Worm (Caenorhabditis elegans) whole organism, dauer: ENCODE data around the gene sre-21.

ENCODE experiments used
- unc-62 ChIP-seq: sonication (generic microtip); optimal IDR thresholded peaks from 2 replicates; lab custom pipeline; 2017; ENCODE audit warnings: missing biosample characterization, missing genetic modification reagents, missing genetic modification characterization

The sre-21 gene

ce11 chrV:17773108-17773507, at the start of gene sre-21:
Gene sre-21, minus strand, starts transcription at chrV:17773208.
- TF ChIP-seq unc-62 (GFP tag; lab: Kevin White, UChicago): no peak

DNA sequence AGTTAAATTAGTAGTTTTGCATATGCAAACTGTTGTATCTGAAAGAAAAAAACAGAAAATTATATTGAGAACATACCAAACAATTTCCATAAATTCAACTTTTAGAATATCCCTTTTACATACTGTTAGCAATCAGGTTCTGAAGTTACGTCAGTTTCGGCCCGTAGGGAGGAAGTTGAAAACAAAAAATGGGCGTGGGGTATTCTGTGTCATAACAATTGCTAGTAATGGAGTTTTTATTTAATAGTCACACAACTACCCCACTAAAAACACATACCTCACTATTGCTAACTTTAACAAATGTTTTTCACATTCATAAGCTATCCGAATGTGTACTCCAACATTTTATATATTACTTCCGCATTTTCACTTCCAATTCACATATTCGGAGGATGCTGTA, 48.8 kb upstream of the sre-21 start, which contains the start of gene srh-300:
TSS of gene srh-300 (plus strand) at position 301 of the 400 bp plus-strand sequence.
- no peak for TF ChIP-seq unc-62 (GFP tag; lab: Kevin White, UChicago)

- TF ChIP-seq unc-62 (GFP tag; lab: Kevin White, UChicago): no peak
Observed at ce11 chrV:17819704-17820103, 46.7 kb upstream of the sre-21 start.

ce11 chrV:17818567-17818966, 45.6 kb upstream of the sre-21 start, which contains the start of gene srh-298:
Gene srh-298, plus strand, starts transcription at chrV:17818867.
- TF ChIP-seq unc-62 (GFP tag; lab: Kevin White, UChicago): no peak

- no peak for TF ChIP-seq unc-62 (GFP tag; lab: Kevin White, UChicago)
Observed at ce11 chrV:17812127-17812526, 39.1 kb upstream of the sre-21 start.

DNA sequence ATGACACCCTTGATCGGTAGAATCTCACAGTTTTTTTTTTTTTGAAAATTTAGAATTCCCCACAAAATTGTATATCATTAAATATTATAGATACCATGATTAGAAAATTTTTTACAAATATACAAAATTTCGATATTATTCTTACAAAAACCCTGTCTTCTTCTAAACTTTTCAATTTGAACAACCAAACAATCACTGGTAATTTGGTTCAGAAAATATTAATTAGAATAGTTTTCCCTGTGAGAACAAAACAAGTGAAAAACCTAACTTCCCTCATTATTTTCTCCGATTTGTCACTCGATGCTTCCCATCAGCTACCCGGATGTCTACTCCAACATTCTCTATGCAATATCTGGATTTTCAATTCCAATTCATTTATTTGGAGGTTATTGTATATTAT, 37.0 kb upstream of the sre-21 start, which contains the start of gene srh-296:
TSS of gene srh-296 (plus strand) at position 301 of the 400 bp plus-strand sequence.
- TF ChIP-seq unc-62 (GFP tag; lab: Kevin White, UChicago): no peak

DNA sequence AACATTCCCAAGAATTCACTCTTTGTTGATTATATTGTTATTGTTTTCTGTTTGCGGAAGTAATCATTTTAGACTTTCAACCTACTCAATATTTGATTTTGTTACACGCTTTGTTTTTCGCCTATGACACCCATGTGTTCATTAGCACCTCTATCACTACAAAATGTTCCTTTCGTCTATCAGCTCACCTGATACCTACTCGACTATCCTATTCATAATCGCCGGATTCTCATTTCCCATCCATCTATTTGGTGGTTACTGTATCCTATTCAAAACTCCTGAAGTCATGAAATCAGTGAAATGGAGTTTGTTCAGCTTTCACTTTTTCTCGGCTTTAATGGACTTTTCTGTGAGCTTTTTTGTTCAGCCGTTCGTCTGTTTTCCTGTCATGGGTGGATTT, 32.3 kb upstream of the sre-21 start, which contains the start of gene srh-291:
TSS of gene srh-291 (plus strand) at position 301 of the 400 bp plus-strand sequence.
- TF ChIP-seq unc-62 (GFP tag; lab: Kevin White, UChicago): no peak

DNA sequence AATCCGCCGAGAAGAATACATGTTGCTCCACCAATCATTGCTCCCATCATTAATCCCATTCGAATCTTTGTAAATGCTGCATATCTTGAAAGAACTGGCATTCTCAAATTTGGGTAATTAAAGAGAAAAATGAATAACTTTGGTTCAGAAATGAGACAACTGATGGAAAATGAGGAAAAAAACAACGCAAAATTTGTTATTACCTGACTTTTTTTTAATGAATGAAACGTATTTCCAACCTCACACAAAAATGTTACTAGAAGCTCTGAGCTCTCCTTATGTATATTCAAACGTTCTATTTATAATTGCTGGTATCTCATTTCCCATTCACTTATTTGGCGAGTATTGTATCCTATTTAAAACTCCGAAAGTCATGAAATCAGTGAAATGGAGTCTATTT, 29.5 kb upstream of the sre-21 start, which contains the start of the genes Y94A7B.11 and srh-292:
TSS of gene Y94A7B.11 (minus strand) at position 101 of the 400 bp plus-strand sequence.
TSS of gene srh-292 (plus strand) at position 251 of the 400 bp plus-strand sequence.
- no peak for TF ChIP-seq unc-62 (GFP tag; lab: Kevin White, UChicago)

DNA sequence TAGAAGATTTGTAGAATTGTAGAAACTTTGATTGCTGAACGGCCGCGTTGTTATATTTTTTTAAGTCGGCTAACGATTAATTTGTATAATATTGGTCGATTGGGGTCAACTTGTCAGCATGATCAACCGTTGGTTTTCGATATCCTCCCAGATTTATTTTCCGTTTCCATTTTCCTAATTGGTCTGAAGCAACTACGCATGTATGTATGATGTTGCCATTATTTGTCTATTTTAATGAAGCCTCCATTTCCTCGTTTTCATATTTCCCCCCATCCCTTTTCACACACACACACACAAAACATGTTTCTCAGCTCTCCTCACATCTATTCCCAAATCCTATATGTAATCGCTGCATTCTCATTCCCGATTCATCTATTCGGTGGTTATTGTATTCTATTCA, 27.5 kb upstream of the sre-21 start, which contains the start of gene srh-287:
TSS of gene srh-287 (plus strand) at position 301 of the 400 bp plus-strand sequence.
- no peak for TF ChIP-seq unc-62 (GFP tag; lab: Kevin White, UChicago)

ce11 chrV:17798789-17799188, 25.8 kb upstream of the sre-21 start, which contains the start of gene srx-18:
Gene srx-18, minus strand, starts transcription at chrV:17798889.
- no peak for TF ChIP-seq unc-62 (GFP tag; lab: Kevin White, UChicago)

DNA sequence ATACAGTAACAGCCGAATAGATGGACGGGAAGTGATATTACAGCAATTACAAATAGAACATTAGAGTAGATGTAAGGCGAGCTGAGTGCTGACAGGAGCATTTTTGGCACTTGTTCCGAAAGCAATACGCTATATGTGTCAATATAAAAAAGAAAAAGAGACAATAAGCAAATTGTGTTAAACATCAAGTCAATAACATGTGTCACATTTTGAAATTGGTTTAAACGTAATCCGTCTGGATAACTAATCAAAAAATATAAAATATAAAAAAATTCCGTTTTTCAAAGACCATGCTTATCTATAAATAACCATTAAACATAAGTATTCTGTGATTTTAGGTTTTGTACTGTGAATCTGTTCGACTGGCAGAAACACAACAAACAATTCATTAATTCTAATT, 22.6 kb upstream of the sre-21 start, which contains the start of gene srh-288:
TSS of gene srh-288 (minus strand) at position 101 of the 400 bp plus-strand sequence.
- TF ChIP-seq unc-62 (GFP tag; lab: Kevin White, UChicago): no peak

DNA sequence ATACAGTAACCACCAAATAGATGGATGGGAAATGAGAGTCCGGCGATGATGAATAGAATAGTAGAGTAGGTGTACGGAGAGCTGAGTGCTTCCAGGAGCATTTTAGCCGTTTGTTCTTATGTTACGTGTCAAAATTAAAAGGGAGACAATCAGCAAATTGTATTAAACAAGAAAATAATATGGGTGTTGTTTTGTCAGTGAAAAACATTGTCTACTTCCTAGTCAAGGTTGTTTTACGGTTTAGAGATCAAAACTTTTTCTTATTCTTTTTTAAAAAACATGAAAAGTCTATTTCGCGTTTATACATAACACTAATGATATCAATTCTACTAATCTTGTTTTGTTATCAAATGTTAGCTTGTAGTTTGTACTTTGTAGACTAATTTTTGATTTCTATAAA, 21.0 kb upstream of the sre-21 start, which contains the start of gene srh-289:
TSS of gene srh-289 (minus strand) at position 101 of the 400 bp plus-strand sequence.
- TF ChIP-seq unc-62 (GFP tag; lab: Kevin White, UChicago): no peak

ce11 chrV:17790191-17790590, 17.2 kb upstream of the sre-21 start, which contains the start of gene srh-290:
Gene srh-290, plus strand, starts transcription at chrV:17790491.
- no peak for TF ChIP-seq unc-62 (GFP tag; lab: Kevin White, UChicago)

DNA sequence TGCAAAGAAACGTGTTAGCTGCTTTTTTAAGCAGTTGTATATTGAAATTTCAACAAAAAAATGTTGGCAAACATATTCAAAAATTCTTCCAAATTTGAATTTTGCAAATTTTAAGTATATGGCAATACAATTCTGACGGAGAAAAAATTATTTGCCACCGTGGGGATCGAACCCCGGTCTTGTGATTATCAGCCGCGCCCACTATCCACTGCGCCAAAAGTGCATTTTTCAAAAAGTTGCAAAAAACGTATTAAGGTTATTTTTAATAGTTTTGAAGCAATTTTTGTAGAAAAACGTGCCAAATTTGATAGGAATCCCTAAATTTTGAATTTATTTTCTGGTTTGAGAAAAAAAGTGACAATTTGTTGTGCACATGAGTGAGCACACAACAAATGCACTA, 11.4 kb upstream of the sre-21 start:
- TF ChIP-seq unc-62 (GFP tag; lab: Kevin White, UChicago): no peak

DNA sequence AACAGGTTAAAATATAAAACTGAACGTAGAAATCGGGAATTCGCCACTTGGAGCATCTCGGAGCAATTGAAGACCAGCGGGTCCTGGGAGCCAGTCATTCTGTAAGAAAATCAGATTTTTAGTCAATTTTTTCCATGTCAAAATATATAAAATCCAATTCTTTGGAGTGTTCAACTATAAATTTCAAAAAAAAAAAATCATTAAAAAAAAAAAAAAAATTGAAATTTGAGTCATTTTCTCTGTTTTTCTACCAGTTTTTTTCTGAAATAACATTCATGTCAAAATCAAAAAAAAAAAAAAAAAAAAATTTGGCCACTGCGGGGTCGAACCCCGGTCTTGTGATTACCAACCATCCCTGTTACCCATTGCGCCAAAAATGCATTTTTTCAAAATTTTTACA, 10.5 kb upstream of the sre-21 start, which contains the start of gene srab-12:
TSS of gene srab-12 (minus strand) at position 101 of the 400 bp plus-strand sequence.
- TF ChIP-seq unc-62 (GFP tag; lab: Kevin White, UChicago): no peak

DNA sequence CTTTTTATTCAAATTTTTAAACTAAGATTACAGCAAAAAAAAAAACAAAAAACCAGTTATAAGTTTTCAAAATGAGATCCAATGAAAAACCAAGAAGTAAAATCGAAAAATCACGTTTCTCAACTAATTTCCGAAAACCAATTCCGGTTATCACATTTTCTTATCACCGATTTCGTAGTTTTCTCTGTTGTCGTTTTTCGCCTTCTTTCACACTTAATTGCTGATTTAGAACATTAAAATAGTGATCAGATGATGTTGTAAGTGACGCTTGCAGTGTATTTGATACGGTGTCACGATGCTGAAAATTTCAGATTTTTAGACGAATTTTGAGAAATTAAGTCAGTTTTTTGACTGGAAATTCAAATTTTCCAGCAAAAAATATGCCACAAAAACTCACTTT, 7.3 kb upstream of the sre-21 start:
- TF ChIP-seq unc-62 (GFP tag; lab: Kevin White, UChicago): no peak

- no peak for TF ChIP-seq unc-62 (GFP tag; lab: Kevin White, UChicago)
Observed at ce11 chrV:17777624-17778023, 4.6 kb upstream of the sre-21 start, which contains the start of gene C47A10.12. Gene C47A10.12, plus strand, starts transcription at chrV:17777924.
